Worm (Caenorhabditis elegans): ENCODE measurements around the gene F41D9.2.

ce11 chrX:8341675-8342074 lies 43.1 kb downstream of the F41D9.2 start, which contains the start of gene F55E10.1:
- TF ChIP-seq W03F9.2 (tag; optimal IDR thresholded peaks at IDR 0.05) (no peak), dao-5 (tag; optimal IDR thresholded peaks at IDR 0.05) (no peak), him-1 (tag; optimal IDR thresholded peaks at IDR 0.05) (no peak)

Measured in whole organism, L4/young adult.